Fruit fly (Drosophila melanogaster): ENCODE data around the gene GCS2beta.

DNA sequence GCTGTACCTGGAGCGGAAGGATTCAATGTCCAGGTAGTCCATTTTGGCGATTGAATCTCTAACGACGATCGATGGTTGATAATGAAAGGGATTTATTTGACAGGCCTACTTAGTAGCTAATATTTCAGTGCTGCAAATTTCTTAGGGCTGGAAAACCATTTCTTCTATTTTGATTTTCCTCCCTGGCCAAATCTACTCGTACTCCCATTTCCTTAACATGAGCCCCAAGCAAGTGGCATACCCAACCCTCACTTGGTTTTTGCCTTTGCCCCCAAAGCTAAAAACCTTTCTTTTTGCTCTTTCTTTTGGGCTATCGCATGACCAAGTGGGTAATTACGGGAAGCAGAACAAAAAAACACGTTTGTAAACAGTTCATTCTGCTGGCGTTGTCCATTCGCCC lies 14.6 kb upstream of the GCS2beta start, which contains the start of gene CG15142:
- TF ChIP-seq CG12605 (GFP tag; IDR thresholded peaks at IDR 0.05) (no peak), CG8301 (tag; optimal IDR thresholded peaks at IDR 0.05) (no peak), fd96Ca (GFP tag; IDR thresholded peaks at IDR 0.05) (no peak), EcR (GFP tag; optimal IDR thresholded peaks at IDR 0.05) (no peak), rn (GFP tag; IDR thresholded peaks at IDR 0.05) (no peak), Pif1B (GFP tag; optimal IDR thresholded peaks at IDR 0.05) (no peak), CG14655 (GFP tag; optimal IDR thresholded peaks at IDR 0.05) (no peak), CG13204 (GFP tag; optimal IDR thresholded peaks at IDR 0.05) (no peak), CG10348 (GFP tag; IDR thresholded peaks at IDR 0.05) (no peak), CG15710 (tag; optimal IDR thresholded peaks at IDR 0.05) (no peak), CG34367 (tag; optimal IDR thresholded peaks at IDR 0.05) (no peak), CG32121 (GFP tag; IDR thresholded peaks at IDR 0.05) (no peak)

All from whole organism, pupa.